Worm (Caenorhabditis elegans) whole organism, mixed stage, embryonic: ENCODE results near the gene fbxb-95.
"Not testable (repeated sequence)": the region's sequence is repeated elsewhere in the genome, so short reads cannot be mapped to it uniquely, and the experiment has no call there.

Source experiments
- M03D4.4 ChIP-seq: sonication (generic microtip); optimal IDR thresholded peaks from 2 replicates; lab custom pipeline; 2017; ENCODE audit warnings: mild to moderate bottlenecking, missing genetic modification characterization, missing compliant biosample characterization
- blmp-1 ChIP-seq: fragments of 150-350 bp; optimal IDR thresholded peaks from 2 replicates; lab custom pipeline; 2014; ENCODE audit warnings: missing biosample characterization, missing genetic modification characterization
- ceh-39 ChIP-seq: fragments of 150-350 bp; optimal IDR thresholded peaks from 2 replicates; lab custom pipeline; 2014; ENCODE audit warnings: missing biosample characterization, missing genetic modification characterization
- ceh-43 ChIP-seq: fragments of 200-800 bp; sonication (Bioruptor generic); optimal IDR thresholded peaks from 2 replicates; lab custom pipeline; 2018; ENCODE audit warnings: mild to moderate bottlenecking, missing genetic modification characterization, moderate library complexity, missing compliant biosample characterization
- ceh-83 ChIP-seq: fragments of 200-800 bp; sonication (Bioruptor generic); optimal IDR thresholded peaks from 2 replicates; lab custom pipeline; 2018; ENCODE audit warnings: mild to moderate bottlenecking, missing genetic modification characterization, missing compliant biosample characterization
- ces-1 ChIP-seq: fragments of 150-350 bp; optimal IDR thresholded peaks from 2 replicates; lab custom pipeline; 2014; ENCODE audit warnings: missing biosample characterization, missing genetic modification reagents, missing genetic modification characterization
- cnd-1 ChIP-seq: fragments of 200-800 bp; sonication (Bioruptor generic); optimal IDR thresholded peaks from 2 replicates; lab custom pipeline; 2018; ENCODE audit warnings: mild to moderate bottlenecking, missing genetic modification characterization, missing compliant biosample characterization
- elt-1 ChIP-seq: sonication (generic microtip); optimal IDR thresholded peaks from 2 replicates; lab custom pipeline; 2017; ENCODE audit warnings: missing genetic modification characterization, mild to moderate bottlenecking, missing compliant biosample characterization, antibody characterized with exemption, moderate library complexity, borderline replicate concordance; ENCODE audit not compliant: insufficient read depth
- elt-3 ChIP-seq: fragments of 150-350 bp; optimal IDR thresholded peaks from 2 replicates; lab custom pipeline; 2014; ENCODE audit warnings: missing biosample characterization, missing genetic modification characterization
- flh-1 ChIP-seq: fragments of 200-800 bp; sonication (Bioruptor generic); optimal IDR thresholded peaks from 2 replicates; lab custom pipeline; 2018; ENCODE audit warnings: mild to moderate bottlenecking, missing genetic modification characterization, moderate library complexity, missing compliant biosample characterization
- ham-2 ChIP-seq: fragments of 200-800 bp; sonication (Bioruptor generic); optimal IDR thresholded peaks from 2 replicates; lab custom pipeline; 2018; ENCODE audit warnings: mild to moderate bottlenecking, missing genetic modification characterization, missing compliant biosample characterization
- hlh-1 ChIP-seq: fragments of 150-350 bp; optimal IDR thresholded peaks from 2 replicates; lab custom pipeline; 2014; ENCODE audit warnings: missing biosample characterization, missing genetic modification reagents, missing genetic modification characterization
- lin-13 ChIP-seq: fragments of 150-350 bp; optimal IDR thresholded peaks from 2 replicates; lab custom pipeline; 2014; ENCODE audit warnings: missing biosample characterization, missing genetic modification characterization
- lin-32 ChIP-seq: fragments of 200-800 bp; sonication (Bioruptor generic); optimal IDR thresholded peaks from 2 replicates; lab custom pipeline; 2018; ENCODE audit warnings: mild to moderate bottlenecking, missing genetic modification characterization, missing compliant biosample characterization
- lsy-2 ChIP-seq: fragments of 150-350 bp; optimal IDR thresholded peaks from 2 replicates; lab custom pipeline; 2014; ENCODE audit warnings: missing biosample characterization, missing genetic modification characterization
- mep-1 ChIP-seq: fragments of 150-350 bp; optimal IDR thresholded peaks from 2 replicates; lab custom pipeline; 2017; ENCODE audit warnings: missing biosample characterization, missing genetic modification reagents, missing genetic modification characterization, inconsistent platforms
- mls-2 ChIP-seq: sonication (generic microtip); optimal IDR thresholded peaks from 2 replicates; lab custom pipeline; 2016; ENCODE audit warnings: mild to moderate bottlenecking, missing genetic modification characterization, moderate library complexity, missing compliant biosample characterization
- nhr-12 ChIP-seq: fragments of 150-350 bp; optimal IDR thresholded peaks from 2 replicates; lab custom pipeline; 2014; ENCODE audit warnings: missing biosample characterization, missing genetic modification characterization
- nhr-2 ChIP-seq: fragments of 150-350 bp; optimal IDR thresholded peaks from 2 replicates; lab custom pipeline; 2014; ENCODE audit warnings: missing biosample characterization, missing genetic modification characterization
- nhr-237 ChIP-seq: fragments of 150-350 bp; optimal IDR thresholded peaks from 2 replicates; lab custom pipeline; 2014; ENCODE audit warnings: missing biosample characterization, missing genetic modification characterization
- nhr-28 ChIP-seq: fragments of 150-350 bp; optimal IDR thresholded peaks from 2 replicates; lab custom pipeline; 2014; ENCODE audit warnings: missing biosample characterization, missing genetic modification characterization
- nhr-76 ChIP-seq: sonication (generic microtip); optimal IDR thresholded peaks from 2 replicates; lab custom pipeline; 2017; ENCODE audit warnings: missing biosample characterization, missing genetic modification characterization
- pha-4 ChIP-seq: fragments of 150-350 bp; optimal IDR thresholded peaks from 2 replicates; lab custom pipeline; 2018; ENCODE audit warnings: missing biosample characterization, missing genetic modification reagents, missing genetic modification characterization
- sem-2 ChIP-seq: fragments of 200-800 bp; sonication (Bioruptor generic); optimal IDR thresholded peaks from 2 replicates; lab custom pipeline; 2018; ENCODE audit warnings: mild to moderate bottlenecking, missing genetic modification characterization, missing compliant biosample characterization
- snpc-4 ChIP-seq: fragments of 150-350 bp; optimal IDR thresholded peaks from 2 replicates; lab custom pipeline; 2014; ENCODE audit warnings: missing biosample characterization, missing genetic modification characterization
- sptf-1 ChIP-seq: sonication (generic microtip); optimal IDR thresholded peaks from 2 replicates; lab custom pipeline; 2017; ENCODE audit warnings: mild to moderate bottlenecking, missing genetic modification characterization, moderate library complexity, missing compliant biosample characterization
- tbx-8 ChIP-seq: fragments of 200-800 bp; sonication (Bioruptor generic); optimal IDR thresholded peaks from 2 replicates; lab custom pipeline; 2018; ENCODE audit warnings: mild to moderate bottlenecking, missing genetic modification characterization, moderate library complexity, missing compliant biosample characterization
- unc-120 ChIP-seq: sonication (generic microtip); optimal IDR thresholded peaks from 2 replicates; lab custom pipeline; 2017; ENCODE audit warnings: missing genetic modification characterization, missing compliant biosample characterization; ENCODE audit not compliant: poor library complexity, severe bottlenecking
- unc-62 ChIP-seq: fragments of 150-350 bp; optimal IDR thresholded peaks from 2 replicates; lab custom pipeline; 2014; ENCODE audit warnings: missing biosample characterization, missing genetic modification reagents, missing genetic modification characterization
- ztf-11 ChIP-seq: fragments of 150-350 bp; optimal IDR thresholded peaks from 2 replicates; lab custom pipeline; 2014; ENCODE audit warnings: missing biosample characterization, missing genetic modification characterization

Gene fbxb-95

ce11 chrII:1820774-1821173, 33.4 kb upstream of the fbxb-95 start, which contains the start of gene fbxa-3:
TSS of gene fbxa-3 (minus strand) at chrII:1820874.
- TF ChIP-seq pha-4: no peak
- TF ChIP-seq lin-32 (GFP tag; lab: Kevin White, UChicago): no peak
- TF ChIP-seq ces-1 (GFP tag; lab: Kevin White, UChicago): peak; percentile 27
- peak; percentile 66 for TF ChIP-seq cnd-1
- no peak for TF ChIP-seq unc-62 (GFP tag; lab: Kevin White, UChicago)
- no peak for TF ChIP-seq hlh-1 (tag; lab: Kevin White, UChicago)
- TF ChIP-seq ceh-83 (GFP tag; lab: Kevin White, UChicago): no peak
- no peak for TF ChIP-seq ceh-39 (tag; lab: Kevin White, UChicago)
- no peak for TF ChIP-seq nhr-237 (tag; lab: Kevin White, UChicago)
- no peak for TF ChIP-seq nhr-28
- no peak for TF ChIP-seq sptf-1 (tag; lab: Kevin White, UChicago)
- no peak for TF ChIP-seq ztf-11 (tag; lab: Kevin White, UChicago)
- no peak for TF ChIP-seq tbx-8 (GFP tag; lab: Kevin White, UChicago)
- TF ChIP-seq, all 35 proteins: peak for 2

- TF ChIP-seq ceh-43 (GFP tag; lab: Kevin White, UChicago); ham-2 (GFP tag; lab: Kevin White, UChicago); M03D4.4 (tag; lab: Kevin White, UChicago): not testable (repeated sequence)
These were observed 29.9 kb upstream of the fbxb-95 start, which contains the start of gene math-41 for ce11 chrII:1824329-1824728. TSS of gene math-41 (plus strand) at chrII:1824629.

ce11 chrII:1830182-1830682, 24.0 kb upstream of the fbxb-95 start, which contains the start of gene math-40:
TSS of gene math-40 (plus strand) at chrII:1830632.
- TF ChIP-seq elt-1: no peak

ce11 chrII:1831883-1832388, 22.3 kb upstream of the fbxb-95 start, which contains the start of gene math-39:
TSS of gene math-39 (plus strand) at chrII:1832338.
- no peak for TF ChIP-seq nhr-2 (tag; lab: Kevin White, UChicago)
- no peak for TF ChIP-seq flh-1 (GFP tag; lab: Kevin White, UChicago)
- TF ChIP-seq lin-13 (tag; lab: Kevin White, UChicago): no peak
- TF ChIP-seq blmp-1 (tag; lab: Kevin White, UChicago): no peak
- TF ChIP-seq elt-3 (tag; lab: Kevin White, UChicago): no peak
- no peak for TF ChIP-seq mls-2 (tag; lab: Kevin White, UChicago)
- TF ChIP-seq ceh-83 (GFP tag; lab: Kevin White, UChicago): no peak
- TF ChIP-seq M03D4.4 (tag; lab: Kevin White, UChicago): no peak
- no peak for TF ChIP-seq nhr-12 (tag; lab: Kevin White, UChicago)
- no peak for TF ChIP-seq mep-1 (tag; lab: Kevin White, UChicago)
- TF ChIP-seq lsy-2 (tag; lab: Kevin White, UChicago): no peak
- no peak for TF ChIP-seq elt-1
- TF ChIP-seq sem-2 (GFP tag; lab: Kevin White, UChicago): no peak
- TF ChIP-seq snpc-4 (tag; lab: Kevin White, UChicago): no peak
- TF ChIP-seq unc-120 (tag; lab: Kevin White, UChicago): no peak
- TF ChIP-seq tbx-8 (GFP tag; lab: Kevin White, UChicago): no peak
- no peak for TF ChIP-seq nhr-76
- no peak for TF ChIP-seq ceh-43 (GFP tag; lab: Kevin White, UChicago)
- no peak for TF ChIP-seq cnd-1

ce11 chrII:1836204-1836603, 18.0 kb upstream of the fbxb-95 start, which contains the start of gene T08E11.1:
TSS of gene T08E11.1 (plus strand) at chrII:1836504.
- TF ChIP-seq elt-1: no peak
- TF ChIP-seq, all 35 proteins: peak for 0

ce11 chrII:1842894-1843293, 11.3 kb upstream of the fbxb-95 start, which contains the start of the genes C52E2.5 and C52E2.4:
TSS of gene C52E2.5 (minus strand) at chrII:1842936.
TSS of gene C52E2.4 (plus strand) at chrII:1843145.
- TF ChIP-seq mls-2 (tag; lab: Kevin White, UChicago) (no peak), lin-13 (tag; lab: Kevin White, UChicago) (no peak), ztf-11 (tag; lab: Kevin White, UChicago) (no peak)
